Fruit fly (Drosophila melanogaster) whole organism, prepupa: ENCODE results near the gene Rnmt.
A peak's percentile ranks its signal among the peaks of the same experiment; 100 is the strongest.

Experiments used
- CG10631 ChIP-seq: fragments of 200-800 bp; sonication (Bioruptor generic); optimal IDR thresholded peaks from 2 replicates; lab custom pipeline; 2016; ENCODE audit warnings: missing biosample characterization, missing genetic modification characterization
- CG11762 ChIP-seq: fragments of 200-800 bp; sonication (Bioruptor generic); optimal IDR thresholded peaks from 3 replicates; lab custom pipeline; 2016; ENCODE audit warnings: missing biosample characterization, missing genetic modification characterization; ENCODE audit not compliant: insufficient read depth
- CG11902 ChIP-seq: fragments of 200-800 bp; sonication (Bioruptor generic); optimal IDR thresholded peaks from 3 replicates; lab custom pipeline; 2016; ENCODE audit warnings: missing biosample characterization, missing genetic modification characterization
- CG15336 ChIP-seq: fragments of 200-800 bp; sonication (Bioruptor generic); IDR thresholded peaks from 2 replicates; pipeline ENCODE4 v1.3.6; 2022; ENCODE audit warnings: missing biosample characterization, missing genetic modification characterization
- CG1621 ChIP-seq: fragments of 200-800 bp; sonication (Bioruptor generic); optimal IDR thresholded peaks from 3 replicates; lab custom pipeline; 2018; ENCODE audit warnings: missing biosample characterization, mild to moderate bottlenecking, missing genetic modification characterization
- CG16779 ChIP-seq: fragments of 200-800 bp; sonication (Bioruptor generic); optimal IDR thresholded peaks from 3 replicates; lab custom pipeline; 2017; ENCODE audit warnings: missing biosample characterization, mild to moderate bottlenecking, missing genetic modification characterization
- CG3032 ChIP-seq: fragments of 200-800 bp; optimal IDR thresholded peaks from 2 replicates; lab custom pipeline; 2019; ENCODE audit warnings: missing biosample characterization, mild to moderate bottlenecking, missing genetic modification characterization, moderate library complexity
- CG31627 ChIP-seq: fragments of 200-800 bp; sonication (Bioruptor generic); optimal IDR thresholded peaks from 3 replicates; lab custom pipeline; 2016; ENCODE audit warnings: missing biosample characterization, missing genetic modification characterization
- CG34406 ChIP-seq: fragments of 200-800 bp; sonication (Bioruptor generic); optimal IDR thresholded peaks from 3 replicates; lab custom pipeline; 2016; ENCODE audit warnings: missing biosample characterization, missing genetic modification characterization
- CG3919 ChIP-seq: fragments of 200-800 bp; sonication (Bioruptor generic); optimal IDR thresholded peaks from 3 replicates; lab custom pipeline; 2016; ENCODE audit warnings: missing biosample characterization, missing genetic modification characterization
- CG4318 ChIP-seq: fragments of 200-800 bp; sonication (Bioruptor generic); optimal IDR thresholded peaks from 3 replicates; lab custom pipeline; 2017; ENCODE audit warnings: missing biosample characterization, mild to moderate bottlenecking, missing genetic modification characterization
- CG6163 ChIP-seq: fragments of 200-800 bp; sonication (Bioruptor generic); IDR thresholded peaks from 3 replicates; pipeline ENCODE4 v1.3.6; 2022; ENCODE audit warnings: missing biosample characterization, missing genetic modification characterization
- CG6792 ChIP-seq: fragments of 200-800 bp; sonication (Bioruptor generic); optimal IDR thresholded peaks from 3 replicates; lab custom pipeline; 2016; ENCODE audit warnings: missing biosample characterization, missing genetic modification characterization
- CG6854 ChIP-seq: fragments of 200-800 bp; sonication (Bioruptor generic); optimal IDR thresholded peaks from 2 replicates; lab custom pipeline; 2017; ENCODE audit warnings: missing biosample characterization, mild to moderate bottlenecking, missing genetic modification characterization
- CG7368 ChIP-seq: fragments of 200-800 bp; sonication (Bioruptor generic); optimal IDR thresholded peaks from 3 replicates; lab custom pipeline; 2016; ENCODE audit warnings: missing biosample characterization, missing genetic modification characterization
- CG8119 ChIP-seq: fragments of 200-800 bp; sonication (Bioruptor generic); IDR thresholded peaks from 3 replicates; pipeline ENCODE4 v1.3.6; 2022; ENCODE audit warnings: missing biosample characterization, missing genetic modification characterization
- CG8632 ChIP-seq: fragments of 200-800 bp; sonication (Bioruptor generic); optimal IDR thresholded peaks from 3 replicates; lab custom pipeline; 2016; ENCODE audit warnings: missing biosample characterization, missing genetic modification characterization
- Eip75B ChIP-seq: fragments of 200-800 bp; sonication (Bioruptor generic); optimal IDR thresholded peaks from 3 replicates; lab custom pipeline; 2016; ENCODE audit warnings: missing biosample characterization, missing genetic modification characterization
- Eip78C ChIP-seq: fragments of 200-800 bp; sonication (Bioruptor generic); peaks from one replicate; lab custom pipeline; 2016; ENCODE audit warnings: missing biosample characterization, missing genetic modification characterization
- Ets21C ChIP-seq: fragments of 200-800 bp; sonication (Bioruptor generic); optimal IDR thresholded peaks from 3 replicates; lab custom pipeline; 2016; ENCODE audit warnings: missing biosample characterization, missing genetic modification characterization
- Ets96B ChIP-seq: fragments of 200-800 bp; optimal IDR thresholded peaks from 2 replicates; lab custom pipeline; 2019; ENCODE audit warnings: missing biosample characterization, mild to moderate bottlenecking, missing genetic modification characterization, moderate library complexity
- Gug ChIP-seq: fragments of 200-800 bp; sonication (Bioruptor generic); IDR thresholded peaks from 2 replicates; pipeline ENCODE4 v1.3.6; 2022; ENCODE audit warnings: missing biosample characterization, missing genetic modification characterization
- Hr38 ChIP-seq: sonication (Bioruptor generic); optimal IDR thresholded peaks from 2 replicates; lab custom pipeline; 2016; ENCODE audit warnings: missing biosample characterization, missing genetic modification characterization
- Hr39 ChIP-seq: fragments of 200-800 bp; sonication (Bioruptor generic); optimal IDR thresholded peaks from 2 replicates; lab custom pipeline; 2016; ENCODE audit warnings: missing biosample characterization, missing genetic modification characterization
- Hr4 ChIP-seq: fragments of 200-800 bp; sonication (Bioruptor generic); optimal IDR thresholded peaks from 3 replicates; lab custom pipeline; 2016; ENCODE audit warnings: missing biosample characterization, missing genetic modification characterization
- Met ChIP-seq: fragments of 200-800 bp; sonication (Bioruptor generic); optimal IDR thresholded peaks from 3 replicates; lab custom pipeline; 2016; ENCODE audit warnings: missing biosample characterization, missing genetic modification characterization
- Sox102F ChIP-seq: fragments of 200-800 bp; sonication (Bioruptor generic); optimal IDR thresholded peaks from 2 replicates; lab custom pipeline; 2016; ENCODE audit warnings: missing biosample characterization, mild to moderate bottlenecking, missing genetic modification characterization
- Sox15 ChIP-seq: fragments of 200-800 bp; sonication (Bioruptor generic); optimal IDR thresholded peaks from 3 replicates; lab custom pipeline; 2016; ENCODE audit warnings: missing biosample characterization, missing genetic modification characterization
- achi ChIP-seq: fragments of 200-800 bp; sonication (Bioruptor generic); optimal IDR thresholded peaks from 3 replicates; lab custom pipeline; 2016; ENCODE audit warnings: missing biosample characterization, missing genetic modification characterization
- acj6 ChIP-seq: fragments of 200-800 bp; sonication (Bioruptor generic); optimal IDR thresholded peaks from 3 replicates; lab custom pipeline; 2016; ENCODE audit warnings: missing biosample characterization, missing genetic modification characterization
- cyc ChIP-seq: fragments of 200-800 bp; sonication (Bioruptor generic); optimal IDR thresholded peaks from 3 replicates; lab custom pipeline; 2016; ENCODE audit warnings: missing biosample characterization, missing genetic modification characterization
- dac ChIP-seq: fragments of 200-800 bp; sonication (Bioruptor generic); optimal IDR thresholded peaks from 2 replicates; lab custom pipeline; 2017; ENCODE audit warnings: missing biosample characterization, mild to moderate bottlenecking, missing genetic modification characterization
- dsx ChIP-seq: fragments of 200-800 bp; optimal IDR thresholded peaks from 3 replicates; lab custom pipeline; 2019; ENCODE audit warnings: missing biosample characterization, mild to moderate bottlenecking, missing genetic modification characterization, moderate library complexity; ENCODE audit not compliant: poor library complexity, severe bottlenecking
- eg ChIP-seq: fragments of 200-800 bp; sonication (Bioruptor generic); IDR thresholded peaks from 3 replicates; pipeline ENCODE4 v1.3.6; 2022; ENCODE audit warnings: missing biosample characterization, missing genetic modification characterization
- esn ChIP-seq: fragments of 200-800 bp; sonication (Bioruptor generic); optimal IDR thresholded peaks from 2 replicates; lab custom pipeline; 2016; ENCODE audit warnings: missing biosample characterization, mild to moderate bottlenecking, missing genetic modification characterization, moderate library complexity
- fd85E ChIP-seq: fragments of 200-800 bp; sonication (Bioruptor generic); optimal IDR thresholded peaks from 3 replicates; lab custom pipeline; 2016; ENCODE audit warnings: missing biosample characterization, missing genetic modification characterization
- lz ChIP-seq: fragments of 200-800 bp; sonication (Bioruptor generic); optimal IDR thresholded peaks from 3 replicates; lab custom pipeline; 2016; ENCODE audit warnings: missing biosample characterization, missing genetic modification characterization
- pdm3 ChIP-seq: fragments of 200-800 bp; sonication (Bioruptor generic); optimal IDR thresholded peaks from 3 replicates; lab custom pipeline; 2016; ENCODE audit warnings: missing biosample characterization, missing genetic modification characterization
- salr ChIP-seq, 2 experiments: fragments of 200-800 bp; sonication (Bioruptor generic); optimal IDR thresholded peaks; 3 replicates each; lab custom pipeline; 2016 to 2018; ENCODE audit warnings: missing biosample characterization in 2 of 2, missing genetic modification characterization in 2 of 2, mild to moderate bottlenecking in 1 of 2
- spab ChIP-seq: fragments of 200-800 bp; sonication (Bioruptor generic); optimal IDR thresholded peaks from 2 replicates; lab custom pipeline; 2017; ENCODE audit warnings: missing biosample characterization, mild to moderate bottlenecking, missing genetic modification characterization, missing genetic modification reagents
- topi ChIP-seq: fragments of 200-800 bp; sonication (Bioruptor generic); optimal IDR thresholded peaks from 3 replicates; lab custom pipeline; 2016; ENCODE audit warnings: missing biosample characterization, missing genetic modification characterization
- vri ChIP-seq: fragments of 200-800 bp; sonication (Bioruptor generic); optimal IDR thresholded peaks from 3 replicates; lab custom pipeline; 2016; ENCODE audit warnings: missing biosample characterization, mild to moderate bottlenecking, missing genetic modification characterization

The Rnmt gene

dm6 chr2L:15031650-15032049 is 21.9 kb downstream of the Rnmt start, which contains the start of gene CG31832:
TSS of gene CG31832 (minus strand) at chr2L:15031750.
- TF ChIP-seq CG8632 (GFP tag; lab: Kevin White, UChicago) (no peak), salr (GFP tag; optimal IDR thresholded peaks at IDR 0.05; lab: Kevin White, UChicago) (no peak), Sox15 (GFP tag; lab: Kevin White, UChicago) (no peak)

DNA sequence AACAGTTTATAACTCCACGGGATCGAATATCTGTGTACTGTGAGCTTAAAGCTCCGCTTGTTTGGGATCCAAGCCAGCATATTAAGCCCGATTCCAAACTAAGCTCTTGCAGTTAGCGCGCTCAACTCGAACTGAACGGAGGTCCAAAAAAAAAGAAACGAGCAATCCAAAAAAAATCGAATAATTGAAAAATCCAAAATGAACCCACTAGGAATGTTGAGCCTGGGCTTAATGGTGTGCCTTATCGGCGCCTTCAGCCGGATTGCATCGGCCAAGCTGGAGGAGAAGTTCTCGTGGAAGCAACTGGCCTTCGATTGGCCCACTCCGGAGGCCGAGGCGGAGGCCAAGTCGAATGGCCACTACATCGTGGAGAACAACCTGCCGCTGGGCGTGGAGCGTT is 25.6 kb downstream of the Rnmt start, which contains the start of gene yellow-c:
Gene yellow-c (plus strand): TSS at position 29 of the 400 bp plus-strand sequence.
- TF ChIP-seq CG11902 (GFP tag; lab: Kevin White, UChicago) = no peak
- no peak for TF ChIP-seq topi (GFP tag; lab: Kevin White, UChicago)
- no peak for TF ChIP-seq Hr4
- TF ChIP-seq eg = no peak
- TF ChIP-seq Hr39 (GFP tag; lab: Kevin White, UChicago) = no peak
- TF ChIP-seq CG16779 (tag; lab: Kevin White, UChicago) = no peak
- TF ChIP-seq CG6854 = no peak
- TF ChIP-seq Eip75B = no peak
- TF ChIP-seq pdm3 (GFP tag; lab: Kevin White, UChicago) = no peak
- no peak for TF ChIP-seq CG15336
- TF ChIP-seq Hr38 (GFP tag; lab: Kevin White, UChicago) = no peak
- no peak for TF ChIP-seq CG34406 (GFP tag; lab: Kevin White, UChicago)

DNA sequence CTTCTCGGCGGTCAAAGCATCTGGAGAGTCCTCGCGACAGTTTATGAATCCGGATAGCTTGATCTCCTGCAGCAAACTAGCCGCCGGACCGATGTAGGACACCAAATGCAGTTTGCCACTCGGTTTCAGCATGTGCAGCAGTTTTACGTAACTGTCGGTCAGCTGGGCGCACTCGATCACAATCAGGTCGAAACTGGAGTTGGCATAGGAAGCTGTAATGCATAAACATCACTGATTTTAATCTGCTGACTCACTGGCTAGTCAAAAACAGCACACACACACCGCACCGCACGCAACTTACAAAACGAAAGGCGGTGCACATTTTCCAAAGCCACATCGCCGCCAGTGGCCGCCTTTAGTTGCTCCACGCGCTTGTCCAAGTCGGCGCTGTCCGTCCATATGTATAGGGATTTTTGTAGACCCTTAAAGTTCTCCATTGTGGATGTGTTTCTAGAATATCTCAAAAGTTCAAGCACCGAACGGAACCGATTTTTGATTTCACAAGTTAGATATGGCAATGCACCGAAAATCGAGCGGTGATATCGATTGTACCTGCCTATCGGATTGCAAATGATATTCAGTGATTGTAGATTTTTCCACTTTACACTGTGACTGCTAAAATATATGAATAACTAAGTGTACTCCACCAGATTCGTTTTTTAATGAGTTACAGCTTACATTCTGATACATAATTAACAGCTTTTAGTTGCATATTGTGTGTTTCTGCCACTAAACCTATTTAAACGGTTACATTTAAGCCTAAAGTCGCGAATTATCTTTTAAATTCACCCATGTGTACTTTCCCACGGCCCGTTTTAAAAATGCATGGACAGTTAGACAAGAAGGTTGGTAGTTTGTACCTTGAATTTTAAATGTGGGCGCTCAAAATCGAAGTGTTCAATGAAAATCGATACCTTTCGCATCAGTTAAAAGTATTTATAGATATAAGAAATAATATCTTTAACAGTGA is 28.9 kb downstream of the Rnmt start, which contains the start of gene CIAPIN1:
Gene CIAPIN1 (minus strand): TSS at position 523 of the 970 bp plus-strand sequence.
- TF ChIP-seq Eip78C (GFP tag; lab: Kevin White, UChicago) (peak; percentile 8), CG11762 (GFP tag; lab: Kevin White, UChicago) (no peak)

dm6 chr2L:15039309-15039772 is 29.6 kb downstream of the Rnmt start:
- TF ChIP-seq vri (GFP tag; lab: Kevin White, UChicago) (no peak), esn (peak; percentile 23), achi (GFP tag; lab: Kevin White, UChicago) (no peak), CG4318 (GFP tag; lab: Kevin White, UChicago) (no peak), Ets96B (tag; lab: Kevin White, UChicago) (no peak), CG31627 (GFP tag; lab: Kevin White, UChicago) (peak; percentile 16), CG3032 (tag; lab: Kevin White, UChicago) (peak; percentile 28), cyc (GFP tag; lab: Kevin White, UChicago) (peak; percentile 43), CG6792 (GFP tag; lab: Kevin White, UChicago) (no peak), Met (GFP tag; lab: Kevin White, UChicago) (no peak), acj6 (no peak), CG1621 (tag; lab: Kevin White, UChicago) (no peak), CG8632 (GFP tag; lab: Kevin White, UChicago) (no peak), Hr4 (no peak), CG7368 (no peak), Hr38 (GFP tag; lab: Kevin White, UChicago) (no peak), Sox15 (GFP tag; lab: Kevin White, UChicago) (no peak), CG6163 (GFP tag; lab: Robert Waterston, UW) (peak; percentile 44; the same call in 1 of the 3 replicates), CG15336 (no peak), CG10631 (no peak), lz (GFP tag; lab: Kevin White, UChicago) (peak; percentile 43), CG11902 (GFP tag; lab: Kevin White, UChicago) (no peak), CG6854 (peak; percentile 55), pdm3 (GFP tag; lab: Kevin White, UChicago) (no peak), Gug (GFP tag; lab: Robert Waterston, UW) (no peak), dsx (no peak), spab (no peak), Eip75B (no peak), CG3919 (GFP tag; lab: Kevin White, UChicago) (no peak), CG16779 (tag; lab: Kevin White, UChicago) (no peak), fd85E (GFP tag; lab: Kevin White, UChicago) (no peak), Ets21C (GFP tag; lab: Kevin White, UChicago) (no peak), Eip78C (GFP tag; lab: Kevin White, UChicago) (no peak), dac (GFP tag; lab: Kevin White, UChicago) (no peak), CG8119 (GFP tag; lab: Robert Waterston, UW) (no peak), Sox102F (GFP tag; lab: Kevin White, UChicago) (no peak)
